Worm (Caenorhabditis elegans) whole organism, late embryonic: ENCODE data around the gene F11G11.13.
"Not testable (repeated sequence)": the region's sequence is repeated elsewhere in the genome, so short reads cannot be mapped to it uniquely, and the experiment has no call there.

Experiments
- C08G9.2 ChIP-seq: sonication (generic microtip); optimal IDR thresholded peaks from 2 replicates; lab custom pipeline; 2016; ENCODE audit warnings: mild to moderate bottlenecking, missing genetic modification characterization, moderate library complexity, missing compliant biosample characterization
- C38D4.7 ChIP-seq: fragments of 200-800 bp; sonication (Bioruptor generic); optimal IDR thresholded peaks from 2 replicates; lab custom pipeline; 2018; ENCODE audit warnings: mild to moderate bottlenecking, missing genetic modification characterization, moderate library complexity, missing compliant biosample characterization
- T23F11.4 ChIP-seq: fragments of 200-800 bp; sonication (Bioruptor generic); optimal IDR thresholded peaks from 2 replicates; lab custom pipeline; 2018; ENCODE audit warnings: mild to moderate bottlenecking, missing genetic modification characterization, missing compliant biosample characterization
- ahr-1 ChIP-seq: sonication (generic microtip); optimal IDR thresholded peaks from 2 replicates; lab custom pipeline; 2016; ENCODE audit warnings: missing genetic modification characterization, missing compliant biosample characterization
- ama-1 ChIP-seq: fragments of 150-350 bp; optimal IDR thresholded peaks from 2 replicates; lab custom pipeline; 2014
- ceh-19 ChIP-seq: fragments of 200-800 bp; sonication (Bioruptor generic); optimal IDR thresholded peaks from 2 replicates; lab custom pipeline; 2018; ENCODE audit warnings: mild to moderate bottlenecking, missing genetic modification characterization, missing compliant biosample characterization
- ceh-22 ChIP-seq: sonication (generic microtip); optimal IDR thresholded peaks from 2 replicates; lab custom pipeline; 2017; ENCODE audit warnings: missing biosample characterization, missing genetic modification characterization
- ceh-30 ChIP-seq: fragments of 150-350 bp; optimal IDR thresholded peaks from 2 replicates; lab custom pipeline; 2014; ENCODE audit warnings: missing biosample characterization, missing genetic modification characterization
- ceh-31 ChIP-seq: sonication (generic microtip); optimal IDR thresholded peaks from 2 replicates; lab custom pipeline; 2016; ENCODE audit warnings: missing genetic modification characterization, missing compliant biosample characterization
- ceh-34 ChIP-seq: sonication (generic microtip); optimal IDR thresholded peaks from 2 replicates; lab custom pipeline; 2016; ENCODE audit warnings: mild to moderate bottlenecking, missing genetic modification characterization, missing compliant biosample characterization
- ceh-45 ChIP-seq: fragments of 200-800 bp; sonication (Bioruptor generic); IDR thresholded peaks from 2 replicates; pipeline ENCODE4 v1.3.6; 2022; ENCODE audit warnings: missing genetic modification reagents, missing genetic modification characterization, missing compliant biosample characterization
- ceh-48 ChIP-seq: sonication (generic microtip); optimal IDR thresholded peaks from 2 replicates; lab custom pipeline; 2016; ENCODE audit warnings: missing genetic modification characterization, inconsistent platforms, missing compliant biosample characterization
- ceh-6 ChIP-seq: fragments of 200-800 bp; sonication (Bioruptor generic); optimal IDR thresholded peaks from 2 replicates; lab custom pipeline; 2018; ENCODE audit warnings: mild to moderate bottlenecking, missing genetic modification characterization, missing compliant biosample characterization
- ceh-9 ChIP-seq: sonication (generic microtip); optimal IDR thresholded peaks from 2 replicates; lab custom pipeline; 2016; ENCODE audit warnings: mild to moderate bottlenecking, missing genetic modification characterization, inconsistent platforms, missing compliant biosample characterization
- che-1 ChIP-seq: sonication (generic microtip); optimal IDR thresholded peaks from 2 replicates; lab custom pipeline; 2016; ENCODE audit warnings: mild to moderate bottlenecking, missing genetic modification characterization, missing compliant biosample characterization
- elt-2 ChIP-seq: sonication (generic microtip); optimal IDR thresholded peaks from 2 replicates; lab custom pipeline; 2016; ENCODE audit warnings: missing genetic modification reagents, missing genetic modification characterization, missing compliant biosample characterization
- elt-4 ChIP-seq: sonication (generic microtip); optimal IDR thresholded peaks from 2 replicates; lab custom pipeline; 2016; ENCODE audit warnings: missing genetic modification characterization, missing compliant biosample characterization
- ets-4 ChIP-seq: sonication (generic microtip); optimal IDR thresholded peaks from 2 replicates; lab custom pipeline; 2016; ENCODE audit warnings: missing genetic modification characterization, missing compliant biosample characterization
- eyg-1 ChIP-seq: sonication (generic microtip); optimal IDR thresholded peaks from 2 replicates; lab custom pipeline; 2016; ENCODE audit warnings: missing genotype, missing genetic modification characterization, missing compliant biosample characterization
- fax-1 ChIP-seq: sonication (generic microtip); optimal IDR thresholded peaks from 2 replicates; lab custom pipeline; 2016; ENCODE audit warnings: missing genotype, missing genetic modification characterization, missing compliant biosample characterization
- fkh-10 ChIP-seq: fragments of 150-350 bp; optimal IDR thresholded peaks from 2 replicates; lab custom pipeline; 2014; ENCODE audit warnings: missing biosample characterization, missing genetic modification reagents, missing genetic modification characterization
- fkh-6 ChIP-seq: sonication (generic microtip); optimal IDR thresholded peaks from 2 replicates; lab custom pipeline; 2016; ENCODE audit warnings: missing genetic modification characterization, missing compliant biosample characterization
- gmeb-2 ChIP-seq: sonication (generic microtip); optimal IDR thresholded peaks from 2 replicates; lab custom pipeline; 2016; ENCODE audit warnings: missing genetic modification characterization, inconsistent platforms, missing compliant biosample characterization
- hlh-13 ChIP-seq: fragments of 200-800 bp; sonication (Bioruptor generic); optimal IDR thresholded peaks from 2 replicates; lab custom pipeline; 2018; ENCODE audit warnings: mild to moderate bottlenecking, missing genetic modification characterization, missing compliant biosample characterization
- hlh-15 ChIP-seq: sonication (generic microtip); optimal IDR thresholded peaks from 2 replicates; lab custom pipeline; 2016; ENCODE audit warnings: missing genetic modification characterization, missing compliant biosample characterization
- hlh-30 ChIP-seq: sonication (generic microtip); optimal IDR thresholded peaks from 2 replicates; lab custom pipeline; 2017; ENCODE audit warnings: antibody characterized with exemption, missing genetic modification characterization, missing compliant biosample characterization; ENCODE audit not compliant: insufficient read depth
- hlh-6 ChIP-seq: sonication (generic microtip); optimal IDR thresholded peaks from 2 replicates; lab custom pipeline; 2016; ENCODE audit warnings: missing genotype, missing genetic modification characterization, missing compliant biosample characterization
- lim-6 ChIP-seq: sonication (generic microtip); optimal IDR thresholded peaks from 2 replicates; lab custom pipeline; 2016; ENCODE audit warnings: missing genetic modification characterization, missing compliant biosample characterization
- lin-11 ChIP-seq: fragments of 200-800 bp; sonication (Bioruptor generic); optimal IDR thresholded peaks from 2 replicates; lab custom pipeline; 2018; ENCODE audit warnings: mild to moderate bottlenecking, missing genetic modification characterization, missing compliant biosample characterization
- madf-2 ChIP-seq: sonication (generic microtip); optimal IDR thresholded peaks from 2 replicates; lab custom pipeline; 2017; ENCODE audit warnings: missing genetic modification characterization, missing compliant biosample characterization
- nhr-11 ChIP-seq: fragments of 150-350 bp; optimal IDR thresholded peaks from 2 replicates; lab custom pipeline; 2014; ENCODE audit warnings: missing biosample characterization, missing genetic modification characterization
- pag-3 ChIP-seq: sonication (generic microtip); optimal IDR thresholded peaks from 2 replicates; lab custom pipeline; 2016; ENCODE audit warnings: missing compliant biosample characterization, missing genetic modification characterization, borderline replicate concordance
- pat-9 ChIP-seq: fragments of 200-800 bp; sonication (Bioruptor generic); optimal IDR thresholded peaks from 2 replicates; lab custom pipeline; 2018; ENCODE audit warnings: mild to moderate bottlenecking, missing genetic modification characterization, moderate library complexity, missing compliant biosample characterization
- pqm-1 ChIP-seq: sonication (generic microtip); optimal IDR thresholded peaks from 2 replicates; lab custom pipeline; 2016; ENCODE audit warnings: missing genetic modification characterization, missing compliant biosample characterization
- pros-1 ChIP-seq: fragments of 150-350 bp; optimal IDR thresholded peaks from 2 replicates; lab custom pipeline; 2014; ENCODE audit warnings: missing biosample characterization, missing genetic modification reagents, missing genetic modification characterization
- ref-2 ChIP-seq: sonication (generic microtip); optimal IDR thresholded peaks from 2 replicates; lab custom pipeline; 2016; ENCODE audit warnings: missing genetic modification characterization, missing compliant biosample characterization
- rnt-1 ChIP-seq: sonication (generic microtip); optimal IDR thresholded peaks from 2 replicates; lab custom pipeline; 2016; ENCODE audit warnings: missing genetic modification characterization, missing compliant biosample characterization
- tbx-2 ChIP-seq: sonication (generic microtip); optimal IDR thresholded peaks from 2 replicates; lab custom pipeline; 2016; ENCODE audit warnings: missing genetic modification characterization, missing compliant biosample characterization
- tbx-7 ChIP-seq: sonication (generic microtip); optimal IDR thresholded peaks from 2 replicates; lab custom pipeline; 2016; ENCODE audit warnings: missing genotype, missing genetic modification characterization, missing compliant biosample characterization
- unc-3 ChIP-seq, 2 experiments: fragments of 200-800 bp in 1 of 2; sonication (Bioruptor generic) in 1 of 2; sonication (generic microtip) in 1 of 2; conservative IDR thresholded peaks in 1 of 2; optimal IDR thresholded peaks in 1 of 2; 2 replicates each; pipeline versions ENCODE4 v1.3.6 to Lab custom; 2016 to 2022; ENCODE audit warnings: missing compliant biosample characterization in 2 of 2, missing genetic modification characterization in 2 of 2, missing genetic modification reagents in 1 of 2
- unc-42 ChIP-seq: sonication (generic microtip); optimal IDR thresholded peaks from 2 replicates; lab custom pipeline; 2016; ENCODE audit warnings: missing genotype, missing genetic modification characterization, missing compliant biosample characterization
- unc-55 ChIP-seq: sonication (generic microtip); optimal IDR thresholded peaks from 2 replicates; lab custom pipeline; 2017; ENCODE audit warnings: missing biosample characterization, missing genetic modification reagents, missing genetic modification characterization
- unc-86 ChIP-seq: sonication (generic microtip); optimal IDR thresholded peaks from 2 replicates; lab custom pipeline; 2016; ENCODE audit warnings: missing genetic modification characterization, missing compliant biosample characterization
- zip-5 ChIP-seq: sonication (generic microtip); optimal IDR thresholded peaks from 2 replicates; lab custom pipeline; 2016; ENCODE audit warnings: missing genetic modification characterization, missing compliant biosample characterization
- ztf-16 ChIP-seq: sonication (generic microtip); optimal IDR thresholded peaks from 2 replicates; lab custom pipeline; 2017; ENCODE audit warnings: missing genetic modification characterization, missing compliant biosample characterization

F11G11.13 gene

DNA sequence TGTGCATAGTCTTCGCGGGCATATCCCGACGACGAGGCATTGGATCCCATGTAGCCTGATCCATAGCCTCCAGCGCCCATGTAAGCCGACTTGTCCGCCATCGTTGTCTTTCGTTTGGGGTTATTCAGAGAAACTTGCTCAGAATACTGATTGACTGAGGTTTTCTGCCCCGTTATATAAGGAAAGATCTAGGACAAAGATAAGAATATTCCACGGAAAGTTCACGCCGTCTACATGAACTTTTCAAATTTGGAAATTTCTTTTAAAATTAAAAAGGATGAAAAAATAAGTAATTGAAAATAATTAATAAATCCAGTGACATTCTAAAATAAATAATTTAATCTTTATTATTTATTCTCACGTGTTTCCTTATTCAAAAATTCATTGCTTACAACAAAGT, 15.7 kb downstream of the F11G11.13 start, which contains the start of the genes nspd-5 and F11G11.4:
nspd-5 (minus strand) TSS at position 101 of the 400 bp plus-strand sequence.
F11G11.4 (plus strand) TSS at position 335 of the 400 bp plus-strand sequence.
- not testable (repeated sequence) for TF ChIP-seq hlh-15 (tag; lab: Kevin White, UChicago); elt-4; unc-42 (tag; lab: Kevin White, UChicago)

DNA sequence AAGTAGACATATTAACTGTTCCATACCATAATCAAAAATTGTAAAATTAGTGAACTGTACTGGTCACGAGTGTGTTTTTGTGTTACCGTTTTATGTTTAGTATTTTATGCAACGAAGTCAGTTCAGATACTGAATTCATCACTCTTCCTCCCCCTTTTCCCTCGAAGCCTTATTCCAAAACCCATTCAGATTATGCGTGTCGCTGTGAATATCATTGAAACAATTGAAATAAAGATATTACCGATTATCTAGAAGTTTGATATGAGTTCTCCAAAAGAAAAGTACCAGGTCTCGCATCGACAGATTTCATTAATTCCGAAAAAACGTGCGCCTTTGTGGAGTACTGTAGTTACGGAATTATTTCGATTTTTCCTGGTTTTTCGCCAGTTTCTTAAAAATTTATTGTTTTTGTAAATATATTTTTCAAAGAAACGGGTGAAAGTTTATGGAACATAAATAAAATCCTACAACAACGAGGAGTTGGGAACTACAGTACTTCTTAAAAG, 17.0 kb downstream of the F11G11.13 start:
- TF ChIP-seq hlh-6 (tag; lab: Kevin White, UChicago), result no peak
- no peak for TF ChIP-seq rnt-1
- TF ChIP-seq fax-1 (tag; lab: Kevin White, UChicago), result no peak
- TF ChIP-seq madf-2, result no peak
- TF ChIP-seq ceh-34 (tag; lab: Kevin White, UChicago), result no peak
- no peak for TF ChIP-seq elt-4
- TF ChIP-seq pqm-1 (tag; lab: Kevin White, UChicago), result no peak
- no peak for TF ChIP-seq pat-9
- no peak for TF ChIP-seq eyg-1
- no peak for TF ChIP-seq ceh-19 (GFP tag; lab: Kevin White, UChicago)
- no peak for TF ChIP-seq ceh-48 (tag; lab: Kevin White, UChicago)
- TF ChIP-seq ceh-6, result no peak
- TF ChIP-seq T23F11.4 (GFP tag; lab: Kevin White, UChicago), result no peak
- TF ChIP-seq ceh-45 (GFP tag; lab: Robert Waterston, UW), result no peak
- no peak for TF ChIP-seq ztf-16 (tag; lab: Kevin White, UChicago)
- no peak for TF ChIP-seq fkh-10 (GFP tag; lab: Kevin White, UChicago)
- no peak for TF ChIP-seq unc-55 (GFP tag; lab: Kevin White, UChicago)
- no peak for TF ChIP-seq lin-11 (tag; lab: Kevin White, UChicago)
- TF ChIP-seq zip-5, result no peak
- no peak for TF ChIP-seq ref-2 (tag; lab: Kevin White, UChicago)

DNA sequence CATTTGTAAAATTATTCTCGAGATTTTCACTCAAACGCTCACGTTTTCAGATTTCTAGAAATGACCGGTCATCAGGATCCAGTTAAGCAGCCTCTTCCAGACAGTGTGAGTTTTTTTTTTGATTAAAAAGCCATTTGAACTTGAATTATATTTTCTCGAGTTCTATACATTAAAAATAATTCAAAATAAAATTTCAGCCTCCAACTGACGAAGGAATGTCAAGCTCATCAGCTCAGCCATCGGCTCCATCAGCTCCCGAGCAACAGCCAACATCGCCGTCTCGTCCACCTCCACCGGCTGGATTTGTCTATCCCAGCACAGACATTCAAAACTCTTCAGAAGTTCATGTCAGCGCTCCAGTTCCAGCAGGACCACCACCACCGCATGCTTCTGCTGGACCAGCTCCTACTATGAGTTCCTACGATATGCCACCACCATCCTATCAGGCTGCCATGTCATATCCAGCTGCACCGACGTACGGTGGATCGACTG, 18.1 kb downstream of the F11G11.13 start, which contains the start of gene F11G11.5:
F11G11.5 (plus strand) TSS at position 51 of the 492 bp plus-strand sequence.
- no peak for TF ChIP-seq hlh-6 (tag; lab: Kevin White, UChicago)
- no peak for TF ChIP-seq C08G9.2 (tag; lab: Kevin White, UChicago)
- TF ChIP-seq ceh-30 (tag; lab: Kevin White, UChicago), result no peak
- no peak for TF ChIP-seq fkh-6 (tag; lab: Kevin White, UChicago)
- no peak for TF ChIP-seq ceh-22 (tag; lab: Kevin White, UChicago)
- no peak for TF ChIP-seq ahr-1
- TF ChIP-seq ceh-6, result no peak
- no peak for TF ChIP-seq ets-4
- no peak for TF ChIP-seq eyg-1
- TF ChIP-seq lim-6 (tag; lab: Kevin White, UChicago), result no peak
- no peak for TF ChIP-seq elt-4
- no peak for TF ChIP-seq ref-2 (tag; lab: Kevin White, UChicago)
- TF ChIP-seq pag-3, result no peak
- TF ChIP-seq che-1 (tag; lab: Kevin White, UChicago), result no peak
- TF ChIP-seq ama-1 (lab: Kevin White, UChicago), result no peak
- no peak for TF ChIP-seq hlh-15 (tag; lab: Kevin White, UChicago)
- TF ChIP-seq hlh-13 (GFP tag; lab: Kevin White, UChicago), result no peak
- no peak for TF ChIP-seq madf-2

ce11 chrII:4857086-4857485, 18.9 kb downstream of the F11G11.13 start:
- TF ChIP-seq hlh-30, result no peak
- peak; percentile 98 for TF ChIP-seq elt-2

DNA sequence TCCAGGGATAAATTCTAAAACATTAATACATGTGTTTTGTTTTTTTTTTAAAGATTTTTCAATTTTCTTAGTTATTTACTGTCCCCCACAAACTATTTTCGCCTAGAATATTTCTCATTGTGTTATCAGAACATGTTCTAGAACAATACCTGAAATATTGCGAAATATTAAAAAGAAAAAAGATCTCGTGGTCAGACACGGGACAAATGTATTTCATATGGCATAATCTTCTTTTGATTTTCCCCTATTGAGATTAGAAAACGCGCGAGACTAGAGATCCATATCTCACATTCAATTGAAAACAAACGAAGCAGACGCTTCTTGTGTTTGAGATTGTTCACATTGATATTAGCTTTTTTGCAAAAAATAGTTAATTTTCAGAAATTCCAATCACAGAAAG, 19.9 kb downstream of the F11G11.13 start:
- no peak for TF ChIP-seq unc-3 (GFP tag; conservative IDR thresholded peaks at IDR 0.05; lab: Robert Waterston, UW)
- no peak for TF ChIP-seq unc-3 (tag; optimal IDR thresholded peaks at IDR 0.05; lab: Kevin White, UChicago)
- no peak for TF ChIP-seq pag-3
- no peak for TF ChIP-seq unc-86 (tag; lab: Kevin White, UChicago)
- TF ChIP-seq gmeb-2 (tag; lab: Kevin White, UChicago), result no peak
- no peak for TF ChIP-seq tbx-2
- no peak for TF ChIP-seq tbx-7 (tag; lab: Kevin White, UChicago)
- TF ChIP-seq hlh-15 (tag; lab: Kevin White, UChicago), result no peak
- no peak for TF ChIP-seq fkh-10 (GFP tag; lab: Kevin White, UChicago)
- no peak for TF ChIP-seq hlh-30
- TF ChIP-seq ceh-9 (tag; lab: Kevin White, UChicago), result no peak
- TF ChIP-seq zip-5, result no peak
- no peak for TF ChIP-seq nhr-11 (tag; lab: Kevin White, UChicago)
- TF ChIP-seq madf-2, result no peak
- TF ChIP-seq C38D4.7 (GFP tag; lab: Kevin White, UChicago), result no peak
- no peak for TF ChIP-seq pros-1 (tag; lab: Kevin White, UChicago)
- no peak for TF ChIP-seq elt-2
- no peak for TF ChIP-seq ceh-31
- TF ChIP-seq ceh-45 (GFP tag; lab: Robert Waterston, UW), result no peak
